Fruit fly (Drosophila melanogaster): ENCODE data around the gene Amnionless.

Gene Amnionless

dm6 chr2L:277122-277671 is 11.7 kb downstream of the Amnionless start, which contains the start of gene smo (continued):
- TF ChIP-seq CG10654 (GFP tag; optimal IDR thresholded peaks at IDR 0.05), result peak; percentile 56
- TF ChIP-seq CG13287 (GFP tag; IDR thresholded peaks at IDR 0.05; ENCODE audit: partially characterized antibody), result peak; percentile 90
- no peak for TF ChIP-seq CG4404 (GFP tag; IDR thresholded peaks at IDR 0.05)
- TF ChIP-seq CG15269 (tag; optimal IDR thresholded peaks at IDR 0.05), result no peak
- TF ChIP-seq zen2 (GFP tag; IDR thresholded peaks at IDR 0.05; ENCODE audit: partially characterized antibody), result peak; percentile 57; the same call in 1 of the 3 replicates
- peak; percentile 24 for TF ChIP-seq CG7786 (GFP tag; optimal IDR thresholded peaks at IDR 0.05)
- peak; percentile 33 for TF ChIP-seq chn (GFP tag; optimal IDR thresholded peaks at IDR 0.05)
- TF ChIP-seq NK7.1 (GFP tag; optimal IDR thresholded peaks at IDR 0.05), result no peak
- no peak for TF ChIP-seq kay (GFP tag; optimal IDR thresholded peaks at IDR 0.05)
- TF ChIP-seq CG10959 (GFP tag; IDR thresholded peaks at IDR 0.05), result no peak
- no peak; the same call in 1 of the 2 replicates for TF ChIP-seq crol (GFP tag; IDR thresholded peaks at IDR 0.05)
- TF ChIP-seq CG10543 (GFP tag; optimal IDR thresholded peaks at IDR 0.05), result no peak
- TF ChIP-seq TFAM (GFP tag; optimal IDR thresholded peaks at IDR 0.05), result no peak
- TF ChIP-seq CG18011 (GFP tag; optimal IDR thresholded peaks at IDR 0.05), result peak; percentile 19
- TF ChIP-seq usp (GFP tag; optimal IDR thresholded peaks at IDR 0.05), result no peak
- no peak for TF ChIP-seq CG4820 (GFP tag; optimal IDR thresholded peaks at IDR 0.05)
- no peak for TF ChIP-seq CG1529 (GFP tag; optimal IDR thresholded peaks at IDR 0.05)
- no peak for TF ChIP-seq Kr (GFP tag; optimal IDR thresholded peaks at IDR 0.05)
- no peak for TF ChIP-seq Ssrp (tag; optimal IDR thresholded peaks at IDR 0.05)
- peak; percentile 13 for TF ChIP-seq caup (GFP tag; optimal IDR thresholded peaks at IDR 0.05; ENCODE audit: severe bottlenecking)
- TF ChIP-seq CG30020 (tag; optimal IDR thresholded peaks at IDR 0.05), result peak; percentile 52
- TF ChIP-seq br (optimal IDR thresholded peaks at IDR 0.05), result no peak
- TF ChIP-seq Dek (tag; optimal IDR thresholded peaks at IDR 0.05), result no peak
- TF ChIP-seq CG6654 (GFP tag; optimal IDR thresholded peaks at IDR 0.05), result no peak
- no peak for TF ChIP-seq Tbp (GFP tag; optimal IDR thresholded peaks at IDR 0.05)
- TF ChIP-seq CG3995 (GFP tag; optimal IDR thresholded peaks at IDR 0.05), result peak; percentile 57
- TF ChIP-seq prd (optimal IDR thresholded peaks at IDR 0.05), result no peak
- 0 out of 3 replicates have a peak, but pooled peaks have one; percentile 23 for TF ChIP-seq prd (GFP tag; IDR thresholded peaks at IDR 0.05)
- no peak for TF ChIP-seq CG31441 (GFP tag; IDR thresholded peaks at IDR 0.05)
- TF ChIP-seq CG6272 (GFP tag; IDR thresholded peaks at IDR 0.05), result no peak
- TF ChIP-seq Chrac-16 (GFP tag; optimal IDR thresholded peaks at IDR 0.05), result peak; percentile 29
- TF ChIP-seq CG8388 (GFP tag; optimal IDR thresholded peaks at IDR 0.05), result no peak
- peak; percentile 40 for TF ChIP-seq CG3163 (GFP tag; optimal IDR thresholded peaks at IDR 0.05)
- peak; percentile 52; the same call in 1 of the 2 replicates for TF ChIP-seq vvl (GFP tag; IDR thresholded peaks at IDR 0.05)
- no peak for TF ChIP-seq CG11247 (GFP tag; IDR thresholded peaks at IDR 0.05)
- TF ChIP-seq CG11085 (GFP tag; IDR thresholded peaks at IDR 0.05), result no peak
- TF ChIP-seq CG16813 (GFP tag; IDR thresholded peaks at IDR 0.05; ENCODE audit: partially characterized antibody), result peak; percentile 89
- TF ChIP-seq dysf (GFP tag; IDR thresholded peaks at IDR 0.05), result no peak
- no peak for TF ChIP-seq Atf6 (GFP tag; IDR thresholded peaks at IDR 0.05)
- TF ChIP-seq CG33213 (GFP tag; optimal IDR thresholded peaks at IDR 0.05), result peak; percentile 53
- no peak for TF ChIP-seq z (GFP tag; IDR thresholded peaks at IDR 0.05)
- TF ChIP-seq Camta (GFP tag; optimal IDR thresholded peaks at IDR 0.05), result peak; percentile 22
- no peak for TF ChIP-seq Dip2 (GFP tag; IDR thresholded peaks at IDR 0.05)
- peak; percentile 36 for TF ChIP-seq CG9437 (GFP tag; optimal IDR thresholded peaks at IDR 0.05)
- no peak for TF ChIP-seq D19A (tag; optimal IDR thresholded peaks at IDR 0.05)
- no peak for TF ChIP-seq crc (GFP tag; optimal IDR thresholded peaks at IDR 0.05)
- TF ChIP-seq CG10209 (GFP tag; optimal IDR thresholded peaks at IDR 0.05), result no peak
- no peak for TF ChIP-seq ttk (GFP tag; IDR thresholded peaks at IDR 0.05)
- TF ChIP-seq Atf-2 (GFP tag; optimal IDR thresholded peaks at IDR 0.05), result no peak
- no peak for TF ChIP-seq sqz (GFP tag; optimal IDR thresholded peaks at IDR 0.05)
- no peak for TF ChIP-seq CG6254 (GFP tag; optimal IDR thresholded peaks at IDR 0.05)
- no peak for TF ChIP-seq Nf-YB (GFP tag; optimal IDR thresholded peaks at IDR 0.05)
